Fruit fly (Drosophila melanogaster): ENCODE data around the gene nom.

nom gene

dm6 chr3R:8744198-8744597 is 21.2 kb downstream of the nom start (continued):
- TF ChIP-seq ac (GFP tag; optimal IDR thresholded peaks at IDR 0.05) (no peak), B-H1 (GFP tag; IDR thresholded peaks at IDR 0.05) (peak; percentile 11; the same call in 1 of the 3 replicates), ewg (GFP tag; optimal IDR thresholded peaks at IDR 0.05) (no peak), sens-2 (GFP tag; IDR thresholded peaks at IDR 0.05) (no peak), CG8290 (GFP tag; optimal IDR thresholded peaks at IDR 0.05) (no peak), CG8290 (tag; optimal IDR thresholded peaks at IDR 0.05) (peak in 1 of 2 experiments; percentile 23), CG34376 (GFP tag; optimal IDR thresholded peaks at IDR 0.05) (no peak), D19B (GFP tag; optimal IDR thresholded peaks at IDR 0.05) (no peak), CG8359 (GFP tag; optimal IDR thresholded peaks at IDR 0.05; ENCODE audit: borderline replicate concordance) (no peak), CG7928 (GFP tag; optimal IDR thresholded peaks at IDR 0.05) (no peak), CG6765 (GFP tag; optimal IDR thresholded peaks at IDR 0.05) (no peak), Scr (GFP tag; IDR thresholded peaks at IDR 0.05; ENCODE audit: partially characterized antibody) (no peak), CG17385 (GFP tag; optimal IDR thresholded peaks at IDR 0.05) (peak; percentile 30), CG12659 (GFP tag; optimal IDR thresholded peaks at IDR 0.05) (peak; percentile 11), slp2 (GFP tag; optimal IDR thresholded peaks at IDR 0.05) (no peak), row (GFP tag; IDR thresholded peaks at IDR 0.05) (peak; percentile 85), Xrp1 (GFP tag; IDR thresholded peaks at IDR 0.05) (peak; percentile 44), CG11723 (GFP tag; optimal IDR thresholded peaks at IDR 0.05) (peak; percentile 18), CG6254 (GFP tag; optimal IDR thresholded peaks at IDR 0.05) (no peak), mirr (GFP tag; optimal IDR thresholded peaks at IDR 0.05) (no peak), Mes4 (GFP tag; optimal IDR thresholded peaks at IDR 0.05) (peak; percentile 2), grn (GFP tag; optimal IDR thresholded peaks at IDR 0.05) (no peak), lab (GFP tag; optimal IDR thresholded peaks at IDR 0.05) (peak; percentile 50), Hmr (GFP tag; optimal IDR thresholded peaks at IDR 0.05) (peak; percentile 67), CG9215 (GFP tag; IDR thresholded peaks at IDR 0.05) (peak; percentile 23; the same call in 1 of the 2 replicates), Sry-β (GFP tag; optimal IDR thresholded peaks at IDR 0.05) (no peak), CG17328 (GFP tag; IDR thresholded peaks at IDR 0.05) (0 out of 2 replicates have a peak, but pooled peaks have one; percentile 15), Hr51 (GFP tag; optimal IDR thresholded peaks at IDR 0.05) (peak; percentile 10 to 65), CG12155 (GFP tag; optimal IDR thresholded peaks at IDR 0.05) (no peak), CG43689 (GFP tag; IDR thresholded peaks at IDR 0.05) (no peak), grau (tag; optimal IDR thresholded peaks at IDR 0.05) (peak; percentile 91), Eip74EF (GFP tag; optimal IDR thresholded peaks at IDR 0.05) (no peak), CG7556 (GFP tag; optimal IDR thresholded peaks at IDR 0.05) (peak; percentile 51), CG7839 (tag; optimal IDR thresholded peaks at IDR 0.05) (no peak), H2.0 (GFP tag; IDR thresholded peaks at IDR 0.05) (no peak), toy (GFP tag; IDR thresholded peaks at IDR 0.05) (no peak), CG31224 (GFP tag; IDR thresholded peaks at IDR 0.05) (no peak), nau (GFP tag; optimal IDR thresholded peaks at IDR 0.05) (no peak), CG4328 (GFP tag; optimal IDR thresholded peaks at IDR 0.05) (no peak), CG7786 (GFP tag; optimal IDR thresholded peaks at IDR 0.05) (peak; percentile 23), CG15011 (GFP tag; optimal IDR thresholded peaks at IDR 0.05) (no peak), CG4707 (GFP tag; optimal IDR thresholded peaks at IDR 0.05) (no peak), CG18476 (GFP tag; optimal IDR thresholded peaks at IDR 0.05) (no peak), phol (tag; optimal IDR thresholded peaks at IDR 0.05) (peak; percentile 37), Ada2b (GFP tag; IDR thresholded peaks at IDR 0.05) (peak; percentile 65), CG10959 (GFP tag; IDR thresholded peaks at IDR 0.05) (no peak), aop (GFP tag; IDR thresholded peaks at IDR 0.05) (no peak), CG4617 (GFP tag; optimal IDR thresholded peaks at IDR 0.05; ENCODE audit: borderline replicate concordance) (no peak), CG15269 (tag; optimal IDR thresholded peaks at IDR 0.05) (peak; percentile 73), Pdp1 (GFP tag; optimal IDR thresholded peaks at IDR 0.05) (peak in 1 of 2 experiments; percentile 62)

Measured in whole organism, embryonic.